Fruit fly (Drosophila melanogaster) whole organism, embryonic: ENCODE measurements around the gene pod1.

Experiments used
- Atf6 ChIP-seq: fragments of 200-800 bp; sonication (Bioruptor generic); IDR thresholded peaks from 2 replicates; pipeline ENCODE4 v1.3.6; 2022; ENCODE audit warnings: missing biosample characterization, missing genetic modification characterization
- Bgb ChIP-seq: fragments of 200-800 bp; sonication (Bioruptor generic); IDR thresholded peaks from 2 replicates; pipeline ENCODE4 v1.3.6; 2022; ENCODE audit warnings: missing biosample characterization, missing genetic modification characterization; ENCODE audit not compliant: partially characterized antibody
- C15 ChIP-seq: fragments of 200-800 bp; sonication (Bioruptor generic); IDR thresholded peaks from 3 replicates; pipeline ENCODE4 v1.3.6; 2022; ENCODE audit warnings: missing biosample characterization, missing genetic modification characterization
- CG10267 ChIP-seq: fragments of 200-800 bp; sonication (Bioruptor generic); optimal IDR thresholded peaks from 2 replicates; lab custom pipeline; 2018; ENCODE audit warnings: missing biosample characterization, mild to moderate bottlenecking, missing genetic modification characterization, moderate library complexity
- CG10431 ChIP-seq: fragments of 200-800 bp; sonication (Bioruptor generic); optimal IDR thresholded peaks from 3 replicates; lab custom pipeline; 2018; ENCODE audit warnings: missing biosample characterization, mild to moderate bottlenecking, missing genetic modification characterization
- CG10565 ChIP-seq: fragments of 200-800 bp; sonication (Bioruptor generic); optimal IDR thresholded peaks from 3 replicates; lab custom pipeline; 2016; ENCODE audit warnings: missing biosample characterization, mild to moderate bottlenecking, missing genetic modification characterization
- CG11093 ChIP-seq: fragments of 200-800 bp; sonication (Bioruptor generic); IDR thresholded peaks from 3 replicates; pipeline ENCODE4 v1.3.6; 2022; ENCODE audit warnings: missing biosample characterization, missing genetic modification characterization
- CG11398 ChIP-seq: fragments of 200-800 bp; sonication (Bioruptor generic); optimal IDR thresholded peaks from 2 replicates; lab custom pipeline; 2016; ENCODE audit warnings: missing biosample characterization, missing genetic modification characterization
- CG11504 ChIP-seq: fragments of 200-800 bp; sonication (Bioruptor generic); optimal IDR thresholded peaks from 3 replicates; lab custom pipeline; 2019; ENCODE audit warnings: missing biosample characterization, mild to moderate bottlenecking, missing genetic modification characterization, moderate library complexity
- CG12071 ChIP-seq: fragments of 200-800 bp; sonication (Bioruptor generic); optimal IDR thresholded peaks from 3 replicates; lab custom pipeline; 2018; ENCODE audit warnings: missing biosample characterization, mild to moderate bottlenecking, missing genetic modification characterization
- CG12769 ChIP-seq: fragments of 200-800 bp; sonication (Bioruptor generic); optimal IDR thresholded peaks from 2 replicates; lab custom pipeline; 2019; ENCODE audit warnings: missing biosample characterization, mild to moderate bottlenecking, missing genetic modification characterization, moderate library complexity
- CG13624 ChIP-seq: fragments of 200-800 bp; sonication (Bioruptor generic); optimal IDR thresholded peaks from 2 replicates; lab custom pipeline; 2016; ENCODE audit warnings: missing biosample characterization, missing genetic modification characterization
- CG13775 ChIP-seq: fragments of 200-800 bp; sonication (Bioruptor generic); optimal IDR thresholded peaks from 3 replicates; lab custom pipeline; 2017; ENCODE audit warnings: missing biosample characterization, mild to moderate bottlenecking, missing genetic modification characterization
- CG15601 ChIP-seq: fragments of 200-800 bp; sonication (Bioruptor generic); optimal IDR thresholded peaks from 3 replicates; lab custom pipeline; 2019; ENCODE audit warnings: missing biosample characterization, mild to moderate bottlenecking, missing genetic modification characterization, moderate library complexity
- CG17186 ChIP-seq: fragments of 200-800 bp; sonication (Bioruptor generic); optimal IDR thresholded peaks from 3 replicates; lab custom pipeline; 2017; ENCODE audit warnings: missing biosample characterization, missing genetic modification reagents, missing genetic modification characterization
- CG17359 ChIP-seq: fragments of 200-800 bp; sonication (Bioruptor generic); optimal IDR thresholded peaks from 3 replicates; lab custom pipeline; 2018; ENCODE audit warnings: missing biosample characterization, mild to moderate bottlenecking, missing genetic modification characterization, moderate library complexity
- CG18476 ChIP-seq: fragments of 200-800 bp; sonication (Bioruptor generic); optimal IDR thresholded peaks from 2 replicates; lab custom pipeline; 2016; ENCODE audit warnings: missing biosample characterization, mild to moderate bottlenecking, missing genetic modification characterization
- CG31388 ChIP-seq: fragments of 200-800 bp; sonication (Bioruptor generic); optimal IDR thresholded peaks from 2 replicates; lab custom pipeline; 2016; ENCODE audit warnings: missing biosample characterization, missing genetic modification characterization
- CG7745 ChIP-seq: fragments of 200-800 bp; sonication (Bioruptor generic); optimal IDR thresholded peaks from 2 replicates; lab custom pipeline; 2018; ENCODE audit warnings: missing biosample characterization, mild to moderate bottlenecking, missing genetic modification characterization, moderate library complexity
- CG8281 ChIP-seq: fragments of 200-800 bp; sonication (Bioruptor generic); optimal IDR thresholded peaks from 2 replicates; lab custom pipeline; 2018; ENCODE audit warnings: missing biosample characterization, mild to moderate bottlenecking, missing genetic modification characterization, moderate library complexity
- CG8359 ChIP-seq: fragments of 200-800 bp; sonication (Bioruptor generic); optimal IDR thresholded peaks from 2 replicates; lab custom pipeline; 2017; ENCODE audit warnings: missing biosample characterization, mild to moderate bottlenecking, missing genetic modification characterization, borderline replicate concordance
- CG9932 ChIP-seq: fragments of 200-800 bp; sonication (Bioruptor generic); IDR thresholded peaks from 2 replicates; pipeline ENCODE4 v1.3.6; 2022; ENCODE audit warnings: missing biosample characterization, missing genetic modification characterization
- Hand ChIP-seq: fragments of 200-800 bp; sonication (Bioruptor generic); optimal IDR thresholded peaks from 2 replicates; lab custom pipeline; 2017; ENCODE audit warnings: mild to moderate bottlenecking, missing biosample characterization, missing genetic modification reagents, missing genetic modification characterization
- Hr3 ChIP-seq: fragments of 200-800 bp; sonication (Bioruptor generic); optimal IDR thresholded peaks from 3 replicates; lab custom pipeline; 2016; ENCODE audit warnings: missing biosample characterization, missing genetic modification characterization
- Hr39 ChIP-seq: fragments of >200 bp; optimal IDR thresholded peaks from 2 replicates; lab custom pipeline; 2017
- Hr51 ChIP-seq, 2 experiments: fragments of 200-800 bp; sonication (Bioruptor generic); optimal IDR thresholded peaks; 2 replicates in 1 of 2; 3 replicates in 1 of 2; lab custom pipeline; 2016 to 2018; ENCODE audit warnings: missing biosample characterization in 2 of 2, missing genetic modification characterization in 2 of 2, mild to moderate bottlenecking in 1 of 2, moderate library complexity in 1 of 2
- Hsf ChIP-seq: fragments of 200-800 bp; sonication (Bioruptor generic); optimal IDR thresholded peaks from 3 replicates; lab custom pipeline; 2016; ENCODE audit warnings: missing biosample characterization, missing genetic modification characterization
- MTF-1 ChIP-seq: fragments of 200-800 bp; sonication (Bioruptor generic); optimal IDR thresholded peaks from 2 replicates; lab custom pipeline; 2018; ENCODE audit warnings: missing biosample characterization, mild to moderate bottlenecking, missing genetic modification characterization, borderline replicate concordance
- Max ChIP-seq: fragments of 200-800 bp; sonication (Bioruptor generic); optimal IDR thresholded peaks from 2 replicates; lab custom pipeline; 2016; ENCODE audit warnings: missing biosample characterization, mild to moderate bottlenecking, missing genetic modification characterization
- Myb ChIP-seq: fragments of 200-800 bp; sonication (Bioruptor generic); optimal IDR thresholded peaks from 2 replicates; lab custom pipeline; 2016; ENCODE audit warnings: missing biosample characterization, missing genetic modification characterization
- Ptx1 ChIP-seq: fragments of 200-800 bp; sonication (Bioruptor generic); IDR thresholded peaks from 2 replicates; pipeline ENCODE4 v1.3.6; 2022; ENCODE audit warnings: missing biosample characterization, missing genetic modification characterization
- Spps ChIP-seq: fragments of 200-800 bp; sonication (Bioruptor generic); optimal IDR thresholded peaks from 2 replicates; lab custom pipeline; 2018; ENCODE audit warnings: missing biosample characterization, mild to moderate bottlenecking, missing genetic modification characterization
- chm ChIP-seq: fragments of 200-800 bp; sonication (Bioruptor generic); IDR thresholded peaks from 2 replicates; pipeline ENCODE4 v1.3.6; 2022; ENCODE audit warnings: missing biosample characterization, missing genetic modification characterization
- chn ChIP-seq: fragments of 200-800 bp; sonication (Bioruptor generic); optimal IDR thresholded peaks from 2 replicates; lab custom pipeline; 2016; ENCODE audit warnings: missing biosample characterization, missing genetic modification characterization
- dysf ChIP-seq: fragments of 200-800 bp; sonication (Bioruptor generic); IDR thresholded peaks from 3 replicates; pipeline ENCODE4 v1.3.6; 2022; ENCODE audit warnings: missing biosample characterization, missing genetic modification characterization
- esg ChIP-seq: fragments of 200-800 bp; sonication (Bioruptor generic); conservative IDR thresholded peaks from 2 replicates; pipeline ENCODE4 v1.3.6; 2022; ENCODE audit warnings: missing biosample characterization, missing genetic modification characterization
- ftz-f1 ChIP-seq: fragments of 200-800 bp; sonication (Bioruptor generic); optimal IDR thresholded peaks from 2 replicates; lab custom pipeline; 2016; ENCODE audit warnings: missing biosample characterization, missing genetic modification characterization
- gsb-n ChIP-seq: fragments of 200-800 bp; sonication (Bioruptor generic); optimal IDR thresholded peaks from 3 replicates; lab custom pipeline; 2018; ENCODE audit warnings: missing biosample characterization, mild to moderate bottlenecking, missing genetic modification characterization
- ham ChIP-seq: fragments of 200-800 bp; sonication (Bioruptor generic); IDR thresholded peaks from 2 replicates; pipeline ENCODE4 v1.3.6; 2022; ENCODE audit warnings: missing biosample characterization, missing genetic modification characterization
- ken ChIP-seq: fragments of 200-800 bp; sonication (Bioruptor generic); IDR thresholded peaks from 3 replicates; pipeline ENCODE4 v1.3.6; 2022; ENCODE audit warnings: missing biosample characterization, missing genetic modification characterization
- klu ChIP-seq: fragments of 200-800 bp; sonication (Bioruptor generic); IDR thresholded peaks from 2 replicates; pipeline ENCODE4 v1.3.6; 2022; ENCODE audit warnings: missing biosample characterization, missing genetic modification characterization
- kni ChIP-seq: fragments of 200-800 bp; sonication (Bioruptor generic); optimal IDR thresholded peaks from 3 replicates; lab custom pipeline; 2017; ENCODE audit warnings: mild to moderate bottlenecking, missing biosample characterization, missing genetic modification reagents, missing genetic modification characterization
- luna ChIP-seq: fragments of 200-800 bp; sonication (Bioruptor generic); optimal IDR thresholded peaks from 2 replicates; lab custom pipeline; 2016; ENCODE audit warnings: missing biosample characterization, missing genetic modification characterization
- mirr ChIP-seq: fragments of 200-800 bp; sonication (Bioruptor generic); optimal IDR thresholded peaks from 3 replicates; lab custom pipeline; 2018; ENCODE audit warnings: missing biosample characterization, mild to moderate bottlenecking, missing genetic modification characterization
- nmo ChIP-seq: fragments of 200-800 bp; sonication (Bioruptor generic); optimal IDR thresholded peaks from 2 replicates; lab custom pipeline; 2018; ENCODE audit warnings: missing biosample characterization, mild to moderate bottlenecking, missing genetic modification characterization, moderate library complexity
- pita ChIP-seq: fragments of 200-800 bp; sonication (Bioruptor generic); optimal IDR thresholded peaks from 2 replicates; lab custom pipeline; 2017; ENCODE audit warnings: missing biosample characterization, mild to moderate bottlenecking, missing genetic modification characterization
- salm ChIP-seq: fragments of 200-800 bp; sonication (Bioruptor generic); optimal IDR thresholded peaks from 2 replicates; lab custom pipeline; 2018; ENCODE audit warnings: missing biosample characterization, mild to moderate bottlenecking, missing genetic modification characterization
- ssp ChIP-seq: fragments of 200-800 bp; sonication (Bioruptor generic); IDR thresholded peaks from 2 replicates; pipeline ENCODE4 v1.3.6; 2022; ENCODE audit warnings: missing biosample characterization, missing genetic modification characterization
- toy ChIP-seq: fragments of 200-800 bp; sonication (Bioruptor generic); IDR thresholded peaks from 2 replicates; pipeline ENCODE4 v1.3.6; 2022; ENCODE audit warnings: missing biosample characterization, missing genetic modification characterization
- tup ChIP-seq: fragments of 200-800 bp; sonication (Bioruptor generic); optimal IDR thresholded peaks from 2 replicates; lab custom pipeline; 2016; ENCODE audit warnings: missing biosample characterization, mild to moderate bottlenecking, missing genetic modification characterization, moderate library complexity
- vvl ChIP-seq: fragments of 200-800 bp; sonication (Bioruptor generic); IDR thresholded peaks from 2 replicates; pipeline ENCODE4 v1.3.6; 2022; ENCODE audit warnings: missing biosample characterization, missing genetic modification characterization

The pod1 gene

DNA sequence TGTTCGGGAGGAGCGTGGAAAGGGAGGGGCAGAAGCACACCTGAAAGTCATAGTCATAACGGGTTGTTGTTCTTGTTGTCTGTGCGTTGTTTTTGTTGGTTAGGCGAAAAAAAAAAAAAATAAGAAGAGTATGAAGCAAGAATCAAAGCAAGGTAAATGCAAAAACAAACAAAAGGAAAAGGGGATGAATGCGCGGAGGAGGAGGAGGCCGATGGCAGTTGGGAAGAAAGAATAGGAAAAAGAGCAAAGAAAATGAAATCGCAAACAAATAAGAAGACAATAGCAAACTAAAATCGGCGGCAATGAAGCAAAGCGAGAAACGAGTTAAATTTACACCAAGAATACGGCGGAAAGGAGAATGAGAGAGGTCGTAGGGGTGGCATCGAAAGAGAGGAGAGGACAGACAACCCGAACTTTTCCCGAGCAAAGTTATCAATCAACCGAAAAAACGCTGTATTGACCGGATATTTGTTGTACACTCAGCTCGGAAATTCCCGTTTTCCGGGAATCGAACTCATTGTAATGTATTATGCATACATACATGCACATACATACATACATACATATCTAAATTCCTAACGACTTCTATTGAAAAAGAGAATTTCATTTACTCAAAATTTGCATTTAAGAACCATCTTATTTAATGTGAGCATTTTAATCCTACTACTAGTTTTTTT lies 57.1 kb downstream of the pod1 start (continued):
- no peak for TF ChIP-seq Bgb (GFP tag; lab: Robert Waterston, UW)
- TF ChIP-seq CG17186 (GFP tag; lab: Kevin White, UChicago), result no peak
- TF ChIP-seq vvl, result peak; percentile 40
- no peak for TF ChIP-seq CG7745
- TF ChIP-seq mirr, result no peak
- TF ChIP-seq tup, result no peak
- TF ChIP-seq Atf6 (GFP tag; lab: Robert Waterston, UW), result no peak
- TF ChIP-seq CG8359 (GFP tag; lab: Kevin White, UChicago), result no peak
- TF ChIP-seq Ptx1 (GFP tag; lab: Robert Waterston, UW), result peak; percentile 57; the same call in 1 of the 2 replicates
- no peak for TF ChIP-seq ham (GFP tag; lab: Robert Waterston, UW)
- no peak for TF ChIP-seq CG13775 (GFP tag; lab: Kevin White, UChicago)
- no peak for TF ChIP-seq CG10431 (GFP tag; lab: Kevin White, UChicago)
- no peak for TF ChIP-seq chn (GFP tag; lab: Kevin White, UChicago)
- TF ChIP-seq CG8281 (tag; lab: Kevin White, UChicago), result peak; percentile 6
- no peak for TF ChIP-seq Myb (GFP tag; lab: Kevin White, UChicago)
- no peak for TF ChIP-seq Max (GFP tag; lab: Kevin White, UChicago)
- TF ChIP-seq CG9932, result no peak
- TF ChIP-seq esg, result no peak
- TF ChIP-seq CG15601 (tag; lab: Kevin White, UChicago), result no peak
- TF ChIP-seq kni, result no peak
- TF ChIP-seq MTF-1 (GFP tag; lab: Kevin White, UChicago), result no peak
- TF ChIP-seq pita (GFP tag; lab: Kevin White, UChicago), result no peak
- TF ChIP-seq CG13624, result no peak
- no peak for TF ChIP-seq toy
- no peak for TF ChIP-seq Hr39 (lab: Kevin White, UChicago)
- TF ChIP-seq Hr3, result no peak
- no peak for TF ChIP-seq Hsf (GFP tag; lab: Kevin White, UChicago)
- TF ChIP-seq chm (GFP tag; lab: Robert Waterston, UW), result no peak
- TF ChIP-seq CG12769, result peak; percentile 5
- TF ChIP-seq CG11398 (GFP tag; lab: Kevin White, UChicago), result no peak
- no peak for TF ChIP-seq ftz-f1 (GFP tag; lab: Kevin White, UChicago)
- no peak for TF ChIP-seq luna (GFP tag; lab: Kevin White, UChicago)
- TF ChIP-seq CG11093 (GFP tag; lab: Robert Waterston, UW), result no peak
- peak; percentile 36 for TF ChIP-seq CG17359 (tag; lab: Kevin White, UChicago)
- no peak for TF ChIP-seq Hr51 (GFP tag; optimal IDR thresholded peaks at IDR 0.05; lab: Kevin White, UChicago)
- no peak for TF ChIP-seq CG10267 (tag; lab: Kevin White, UChicago)
- no peak for TF ChIP-seq ssp (GFP tag; lab: Robert Waterston, UW)
- TF ChIP-seq CG11504 (tag; lab: Kevin White, UChicago), result peak; percentile 56
- TF ChIP-seq Hand (GFP tag; lab: Kevin White, UChicago), result no peak
- TF ChIP-seq CG12071 (GFP tag; lab: Kevin White, UChicago), result no peak
- TF ChIP-seq CG18476, result no peak
- TF ChIP-seq CG10565 (GFP tag; lab: Kevin White, UChicago), result no peak
- TF ChIP-seq ken (GFP tag; lab: Robert Waterston, UW), result no peak
- TF ChIP-seq klu, result no peak
- peak; percentile 16 for TF ChIP-seq nmo (GFP tag; lab: Kevin White, UChicago)
- TF ChIP-seq Spps (tag; lab: Kevin White, UChicago), result no peak
- TF ChIP-seq salm, result no peak
- TF ChIP-seq CG31388 (GFP tag; lab: Kevin White, UChicago), result no peak
- TF ChIP-seq dysf, result peak; percentile 59; the same call in 2 of the 3 replicates
- no peak for TF ChIP-seq gsb-n (tag; lab: Kevin White, UChicago)
- TF ChIP-seq C15 (GFP tag; lab: Robert Waterston, UW), result no peak
